Worm (Caenorhabditis elegans) whole organism, L4 larva: ENCODE results near the gene B0432.7.
A peak's percentile ranks its signal among the peaks of the same experiment; 100 is the strongest.

Source experiments
- F44E2.7 ChIP-seq: fragments of 200-800 bp; sonication (Bioruptor generic); IDR thresholded peaks from 2 replicates; pipeline ENCODE4 v2.1.2; 2022; ENCODE audit warnings: missing genetic modification characterization, missing compliant biosample characterization
- R02D3.7 ChIP-seq: fragments of 150-350 bp; sonication (generic microtip); optimal IDR thresholded peaks from 3 replicates; lab custom pipeline; 2014; ENCODE audit warnings: missing biosample characterization, missing genetic modification characterization
- T26A8.4 ChIP-seq: fragments of 200-800 bp; sonication (Bioruptor generic); IDR thresholded peaks from 2 replicates; pipeline ENCODE4 v1.3.6; 2022; ENCODE audit warnings: missing genetic modification characterization, missing compliant biosample characterization
- Y105C5A.15 ChIP-seq: fragments of 200-800 bp; sonication (Bioruptor generic); IDR thresholded peaks from 2 replicates; pipeline ENCODE4 v1.3.6; 2022; ENCODE audit warnings: missing genetic modification characterization, missing compliant biosample characterization
- Y5F2A.4 ChIP-seq: fragments of 200-800 bp; sonication (Bioruptor generic); optimal IDR thresholded peaks from 2 replicates; lab custom pipeline; 2018; ENCODE audit warnings: mild to moderate bottlenecking, missing genetic modification characterization, missing compliant biosample characterization
- ZK546.5 ChIP-seq, 2 experiments: sonication (generic microtip); optimal IDR thresholded peaks; 2 replicates each; lab custom pipeline; 2017; ENCODE audit warnings: missing biosample characterization in 2 of 2, missing genetic modification characterization in 2 of 2
- cey-2 ChIP-seq: sonication (generic microtip); optimal IDR thresholded peaks from 3 replicates; lab custom pipeline; 2017; ENCODE audit warnings: missing genetic modification characterization, mild to moderate bottlenecking, missing compliant biosample characterization, antibody characterized with exemption, borderline replicate concordance; ENCODE audit not compliant: insufficient read depth
- daf-16 ChIP-seq, 3 experiments: sonication (generic microtip); optimal IDR thresholded peaks; 2 replicates each; lab custom pipeline; 2016 to 2017; ENCODE audit warnings: missing genetic modification characterization in 3 of 3, missing genetic modification reagents in 3 of 3, mild to moderate bottlenecking in 2 of 3, missing compliant biosample characterization in 2 of 3, missing biosample characterization in 1 of 3, moderate library complexity in 1 of 3
- dmd-6 ChIP-seq: fragments of 200-800 bp; sonication (Bioruptor generic); IDR thresholded peaks from 2 replicates; pipeline ENCODE4 v1.3.6; 2022; ENCODE audit warnings: missing genetic modification reagents, missing genetic modification characterization, missing compliant biosample characterization
- duxl-1 ChIP-seq: sonication (generic microtip); optimal IDR thresholded peaks from 2 replicates; lab custom pipeline; 2016; ENCODE audit warnings: mild to moderate bottlenecking, missing genetic modification characterization, moderate library complexity, missing compliant biosample characterization; ENCODE audit not compliant: poor library complexity
- dve-1 ChIP-seq: sonication (generic microtip); optimal IDR thresholded peaks from 2 replicates; lab custom pipeline; 2017; ENCODE audit warnings: antibody characterized with exemption, mild to moderate bottlenecking, missing genetic modification characterization, missing compliant biosample characterization; ENCODE audit not compliant: insufficient read depth
- egl-27 ChIP-seq: sonication (generic microtip); optimal IDR thresholded peaks from 3 replicates; lab custom pipeline; 2017; ENCODE audit warnings: missing biosample characterization, missing genetic modification reagents, missing genetic modification characterization
- fkh-10 ChIP-seq: fragments of 150-350 bp; optimal IDR thresholded peaks from 2 replicates; lab custom pipeline; 2014; ENCODE audit warnings: missing biosample characterization, missing genetic modification reagents, missing genetic modification characterization
- hlh-11 ChIP-seq: fragments of 200-800 bp; sonication (Bioruptor generic); optimal IDR thresholded peaks from 2 replicates; lab custom pipeline; 2018; ENCODE audit warnings: mild to moderate bottlenecking, missing genetic modification characterization, missing compliant biosample characterization
- hmg-1.1 ChIP-seq: fragments of 200-800 bp; sonication (Bioruptor generic); IDR thresholded peaks from 2 replicates; pipeline ENCODE4 v1.3.6; 2022; ENCODE audit warnings: missing genetic modification reagents, missing genetic modification characterization, missing compliant biosample characterization
- lim-7 ChIP-seq: fragments of 200-800 bp; sonication (Bioruptor generic); IDR thresholded peaks from 2 replicates; pipeline ENCODE4 v1.3.6; 2022; ENCODE audit warnings: missing genetic modification characterization, missing compliant biosample characterization
- lin-38 ChIP-seq: fragments of 200-800 bp; sonication (Bioruptor generic); IDR thresholded peaks from 2 replicates; pipeline ENCODE4 v1.3.6; 2022; ENCODE audit warnings: missing genetic modification reagents, missing genetic modification characterization, missing compliant biosample characterization
- lin-39 ChIP-seq: fragments of 150-350 bp; optimal IDR thresholded peaks from 2 replicates; lab custom pipeline; 2014; ENCODE audit warnings: missing biosample characterization, missing genetic modification reagents, missing genetic modification characterization
- lir-3 ChIP-seq: sonication (generic microtip); optimal IDR thresholded peaks from 2 replicates; lab custom pipeline; 2016; ENCODE audit warnings: mild to moderate bottlenecking, missing genetic modification characterization, missing compliant biosample characterization
- mdl-1 ChIP-seq, 2 experiments: fragments of 150-350 bp in 1 of 2; sonication (generic microtip) in 1 of 2; optimal IDR thresholded peaks; 2 replicates each; lab custom pipeline; 2014 to 2017; ENCODE audit warnings: missing biosample characterization in 2 of 2, missing genetic modification characterization in 2 of 2
- mes-2 ChIP-seq: sonication (generic microtip); optimal IDR thresholded peaks from 2 replicates; lab custom pipeline; 2016; ENCODE audit warnings: missing genotype, mild to moderate bottlenecking, missing genetic modification characterization, missing compliant biosample characterization; ENCODE audit not compliant: poor library complexity, severe bottlenecking
- mxl-2 ChIP-seq: fragments of 200-800 bp; sonication (Bioruptor generic); conservative IDR thresholded peaks from 2 replicates; pipeline ENCODE4 v1.3.6; 2022; ENCODE audit warnings: missing genetic modification reagents, missing genetic modification characterization, missing compliant biosample characterization
- mxl-3 ChIP-seq: fragments of 200-800 bp; sonication (Bioruptor generic); optimal IDR thresholded peaks from 2 replicates; lab custom pipeline; 2018; ENCODE audit warnings: mild to moderate bottlenecking, missing genetic modification characterization, missing compliant biosample characterization
- nhr-10 ChIP-seq: fragments of 150-350 bp; optimal IDR thresholded peaks from 2 replicates; lab custom pipeline; 2014; ENCODE audit warnings: missing biosample characterization, missing genetic modification characterization
- nhr-11 ChIP-seq: fragments of 150-350 bp; optimal IDR thresholded peaks from 2 replicates; lab custom pipeline; 2014; ENCODE audit warnings: missing biosample characterization, missing genetic modification characterization
- nhr-111 ChIP-seq: fragments of 200-800 bp; sonication (Bioruptor generic); optimal IDR thresholded peaks from 2 replicates; lab custom pipeline; 2018; ENCODE audit warnings: mild to moderate bottlenecking, missing genetic modification characterization, missing compliant biosample characterization
- nhr-25 ChIP-seq: sonication (generic microtip); optimal IDR thresholded peaks from 2 replicates; lab custom pipeline; 2017; ENCODE audit warnings: missing genetic modification characterization, mild to moderate bottlenecking, missing compliant biosample characterization, antibody characterized with exemption, moderate library complexity, borderline replicate concordance; ENCODE audit not compliant: insufficient read depth
- nhr-28 ChIP-seq: fragments of 150-350 bp; optimal IDR thresholded peaks from 2 replicates; lab custom pipeline; 2014; ENCODE audit warnings: missing biosample characterization, missing genetic modification characterization
- nhr-41 ChIP-seq: fragments of 200-800 bp; sonication (Bioruptor generic); IDR thresholded peaks from 2 replicates; pipeline ENCODE4 v1.3.6; 2022; ENCODE audit warnings: missing genetic modification reagents, missing genetic modification characterization, missing compliant biosample characterization
- nhr-48 ChIP-seq: sonication (generic microtip); optimal IDR thresholded peaks from 2 replicates; lab custom pipeline; 2016; ENCODE audit warnings: mild to moderate bottlenecking, missing genetic modification characterization, missing compliant biosample characterization
- php-3 ChIP-seq: fragments of 200-800 bp; sonication (Bioruptor generic); IDR thresholded peaks from 2 replicates; pipeline ENCODE4 v1.3.6; 2022; ENCODE audit warnings: missing genetic modification reagents, missing genetic modification characterization, missing compliant biosample characterization
- rbr-2 ChIP-seq: sonication (generic microtip); optimal IDR thresholded peaks from 2 replicates; lab custom pipeline; 2016; ENCODE audit warnings: missing genotype, missing genetic modification characterization, missing compliant biosample characterization
- saeg-2 ChIP-seq: fragments of 200-800 bp; sonication (Bioruptor generic); IDR thresholded peaks from 2 replicates; pipeline ENCODE4 v1.3.6; 2022; ENCODE audit warnings: missing genetic modification reagents, missing genetic modification characterization, missing compliant biosample characterization
- snpc-4 ChIP-seq: fragments of 150-350 bp; optimal IDR thresholded peaks from 2 replicates; lab custom pipeline; 2014; ENCODE audit warnings: missing biosample characterization, missing genetic modification characterization
- spr-1 ChIP-seq: sonication (generic microtip); optimal IDR thresholded peaks from 2 replicates; lab custom pipeline; 2016; ENCODE audit warnings: mild to moderate bottlenecking, missing genetic modification characterization, missing compliant biosample characterization
- spr-3 ChIP-seq: fragments of 200-800 bp; sonication (Bioruptor generic); optimal IDR thresholded peaks from 2 replicates; lab custom pipeline; 2018; ENCODE audit warnings: mild to moderate bottlenecking, missing genetic modification characterization, missing compliant biosample characterization
- tra-1 ChIP-seq: fragments of 200-800 bp; sonication (Bioruptor generic); IDR thresholded peaks from 2 replicates; pipeline ENCODE4 v1.3.6; 2022; ENCODE audit warnings: missing genetic modification reagents, missing genetic modification characterization, missing compliant biosample characterization
- unc-130 ChIP-seq: sonication (generic microtip); optimal IDR thresholded peaks from 2 replicates; lab custom pipeline; 2016; ENCODE audit warnings: missing genetic modification reagents, missing genetic modification characterization, missing compliant biosample characterization
- unc-39 ChIP-seq: sonication (generic microtip); optimal IDR thresholded peaks from 2 replicates; lab custom pipeline; 2017; ENCODE audit warnings: missing biosample characterization, missing genetic modification characterization
- unc-62 ChIP-seq, 3 experiments: fragments of 150-350 bp in 1 of 3; sonication (generic microtip); optimal IDR thresholded peaks in 2 of 3; peaks in 1 of 3; 1 replicate in 1 of 3; 2 replicates in 2 of 3; lab custom pipeline; 2014 to 2017; ENCODE audit warnings: missing biosample characterization in 3 of 3, missing genetic modification characterization in 3 of 3, missing genetic modification reagents in 3 of 3, missing genotype in 1 of 3
- vab-7 ChIP-seq: fragments of 200-800 bp; sonication (Bioruptor generic); IDR thresholded peaks from 2 replicates; pipeline ENCODE4 v1.3.6; 2022; ENCODE audit warnings: missing genetic modification reagents, missing genetic modification characterization, missing compliant biosample characterization
- zag-1 ChIP-seq: fragments of 150-350 bp; optimal IDR thresholded peaks from 2 replicates; lab custom pipeline; 2014; ENCODE audit warnings: missing biosample characterization, missing genetic modification characterization
- zfp-3 ChIP-seq: fragments of 200-800 bp; sonication (Bioruptor generic); conservative IDR thresholded peaks from 2 replicates; pipeline ENCODE4 v1.3.6; 2022; ENCODE audit warnings: missing genetic modification reagents, missing genetic modification characterization, missing compliant biosample characterization
- zip-2 ChIP-seq: fragments of 150-350 bp; optimal IDR thresholded peaks from 2 replicates; lab custom pipeline; 2014; ENCODE audit warnings: missing biosample characterization, missing genetic modification characterization

The B0432.7 gene

ce11 chrII:255124-255523 is 18.6 kb downstream of the B0432.7 start (continued):
- TF ChIP-seq nhr-111 (GFP tag; lab: Kevin White, UChicago) (no peak), saeg-2 (0 out of 2 replicates have a peak, but pooled peaks have one; percentile 62), mxl-2 (0 out of 2 replicates have a peak, but pooled peaks have one; percentile 54), Y105C5A.15 (no peak), lim-7 (GFP tag; lab: Robert Waterston, UW) (peak; percentile 62; the same call in 1 of the 2 replicates), nhr-11 (tag; lab: Kevin White, UChicago) (peak; percentile 90), unc-130 (peak; percentile 92), mxl-3 (GFP tag; lab: Kevin White, UChicago) (peak; percentile 82), nhr-10 (tag; lab: Kevin White, UChicago) (peak; percentile 57), spr-1 (tag; lab: Kevin White, UChicago) (peak; percentile 91), mdl-1 (tag; optimal IDR thresholded peaks at IDR 0.05; lab: Kevin White, UChicago) (peak; percentile 28 to 77), rbr-2 (tag; lab: Kevin White, UChicago) (peak; percentile 93), fkh-10 (GFP tag; lab: Kevin White, UChicago) (peak; percentile 95)

ce11 chrII:247736-248135 is 26.0 kb downstream of the B0432.7 start:
- TF ChIP-seq unc-62 (GFP tag; optimal IDR thresholded peaks at IDR 0.05 in 1 of 2; lab: Kevin White, UChicago) (peak in 1 of 2 experiments; percentile 94), unc-62 (tag; optimal IDR thresholded peaks at IDR 0.05; lab: Kevin White, UChicago) (no peak), zip-2 (tag; lab: Kevin White, UChicago) (no peak)
- TF ChIP-seq, all 104 proteins: peak for 1

- TF ChIP-seq zag-1 (tag; lab: Kevin White, UChicago) (no peak), lim-7 (GFP tag; lab: Robert Waterston, UW) (no peak), spr-3 (no peak), Y5F2A.4 (GFP tag; lab: Kevin White, UChicago) (no peak), nhr-11 (tag; lab: Kevin White, UChicago) (no peak), zfp-3 (GFP tag; lab: Robert Waterston, UW) (no peak), vab-7 (GFP tag; lab: Robert Waterston, UW) (no peak), F44E2.7 (GFP tag; lab: Robert Waterston, UW) (no peak), nhr-48 (tag; lab: Kevin White, UChicago) (no peak), ZK546.5 (tag; optimal IDR thresholded peaks at IDR 0.05; lab: Kevin White, UChicago) (no peak), mdl-1 (tag; optimal IDR thresholded peaks at IDR 0.05; lab: Kevin White, UChicago) (no peak), lin-39 (tag; lab: Kevin White, UChicago) (no peak), mes-2 (tag; lab: Kevin White, UChicago) (no peak), cey-2 (tag; lab: Kevin White, UChicago) (no peak), nhr-28 (peak; percentile 73), daf-16 (GFP tag; optimal IDR thresholded peaks at IDR 0.05; lab: Kevin White, UChicago) (no peak), daf-16 (tag; optimal IDR thresholded peaks at IDR 0.05; lab: Kevin White, UChicago) (peak; percentile 39), hlh-11 (tag; lab: Kevin White, UChicago) (peak; percentile 25), dve-1 (tag; lab: Kevin White, UChicago) (peak; percentile 48), R02D3.7 (no peak), duxl-1 (no peak), nhr-10 (tag; lab: Kevin White, UChicago) (no peak), spr-1 (tag; lab: Kevin White, UChicago) (no peak), tra-1 (GFP tag; lab: Robert Waterston, UW) (no peak), lir-3 (tag; lab: Kevin White, UChicago) (no peak), lin-38 (GFP tag; lab: Robert Waterston, UW) (peak; percentile 56), T26A8.4 (GFP tag; lab: Robert Waterston, UW) (no peak), unc-39 (tag; lab: Kevin White, UChicago) (no peak), hmg-1.1 (GFP tag; lab: Robert Waterston, UW) (no peak), unc-62 (GFP tag; optimal IDR thresholded peaks at IDR 0.05 in 1 of 2; lab: Kevin White, UChicago) (peak in 1 of 2 experiments; percentile 19), unc-62 (tag; optimal IDR thresholded peaks at IDR 0.05; lab: Kevin White, UChicago) (no peak), php-3 (no peak), snpc-4 (tag; lab: Kevin White, UChicago) (no peak), dmd-6 (GFP tag; lab: Robert Waterston, UW) (peak; percentile 62), fkh-10 (GFP tag; lab: Kevin White, UChicago) (no peak), nhr-25 (tag; lab: Kevin White, UChicago) (no peak), egl-27 (no peak), nhr-41 (GFP tag; lab: Robert Waterston, UW) (no peak)
Measured at ce11 chrII:240043-240442, 33.7 kb downstream of the B0432.7 start.
